Worm (Caenorhabditis elegans) whole organism, L3 larva: ENCODE results near the gene nmat-1.

Experiments used
- pha-4 ChIP-seq: fragments of 150-350 bp; optimal IDR thresholded peaks from 2 replicates; lab custom pipeline; 2014; ENCODE audit warnings: missing biosample characterization, missing genetic modification reagents, missing genetic modification characterization
- skn-1 ChIP-seq: fragments of 150-350 bp; optimal IDR thresholded peaks from 2 replicates; lab custom pipeline; 2014; ENCODE audit warnings: missing biosample characterization, missing genetic modification characterization
- snpc-4 ChIP-seq: fragments of 150-350 bp; optimal IDR thresholded peaks from 2 replicates; lab custom pipeline; 2014; ENCODE audit warnings: missing biosample characterization, missing genetic modification characterization
- unc-62 ChIP-seq: fragments of 150-350 bp; sonication (generic microtip); optimal IDR thresholded peaks from 4 replicates; lab custom pipeline; 2014; ENCODE audit warnings: missing biosample characterization, missing genetic modification reagents, missing genetic modification characterization

DNA sequence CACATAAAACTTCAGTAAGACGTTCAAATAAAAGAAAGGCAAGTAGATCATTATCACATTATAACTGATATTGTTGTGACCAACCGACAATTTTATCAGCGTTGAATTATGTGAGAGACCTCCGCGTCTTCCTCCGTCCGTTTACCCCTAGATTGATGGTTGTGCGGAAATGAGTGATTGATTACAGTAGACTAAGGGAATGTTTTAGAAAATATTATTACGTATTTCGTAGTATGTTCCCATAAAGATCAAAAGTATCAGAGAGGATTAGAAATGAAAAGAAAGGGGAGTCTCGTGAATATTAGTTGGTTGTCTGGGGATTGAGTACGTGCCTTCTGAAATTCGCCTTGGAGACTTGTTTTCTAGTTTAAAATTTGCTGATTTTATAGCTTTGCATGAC is 20.9 kb upstream of the nmat-1 start:
- TF ChIP-seq snpc-4: no peak
- TF ChIP-seq skn-1 (tag; lab: Kevin White, UChicago): no peak
- TF ChIP-seq unc-62 (GFP tag; lab: Kevin White, UChicago): no peak
- no peak for TF ChIP-seq pha-4 (tag; lab: Kevin White, UChicago)
